Worm (Caenorhabditis elegans): Measurements from ENCODE around the gene kin-5.

- TF ChIP-seq him-1 (tag; optimal IDR thresholded peaks at IDR 0.05): no peak
- TF ChIP-seq W03F9.2 (tag; optimal IDR thresholded peaks at IDR 0.05): no peak
- no peak for TF ChIP-seq dao-5 (tag; optimal IDR thresholded peaks at IDR 0.05)
Measured at ce11 chrIV:9982226-9982794, 13.3 kb upstream of the kin-5 start, which contains the start of gene rrp-1.

Measured in whole organism, L4/young adult.